Worm (Caenorhabditis elegans) whole organism, early embryonic: ENCODE data around the gene ncap-1.

Experiments used
- B0310.2 ChIP-seq: sonication (generic microtip); optimal IDR thresholded peaks from 2 replicates; lab custom pipeline; 2016; ENCODE audit warnings: mild to moderate bottlenecking, missing genetic modification characterization, missing compliant biosample characterization
- F13C5.2 ChIP-seq: sonication (generic microtip); optimal IDR thresholded peaks from 2 replicates; lab custom pipeline; 2017; ENCODE audit warnings: mild to moderate bottlenecking, missing genetic modification characterization, inconsistent platforms, missing compliant biosample characterization
- aly-1 ChIP-seq: sonication (generic microtip); optimal IDR thresholded peaks from 2 replicates; lab custom pipeline; 2016; ENCODE audit warnings: missing genetic modification characterization, missing compliant biosample characterization
- ama-1 ChIP-seq: fragments of 150-350 bp; optimal IDR thresholded peaks from 2 replicates; lab custom pipeline; 2014
- ceh-13 ChIP-seq: fragments of 200-800 bp; sonication (Bioruptor generic); optimal IDR thresholded peaks from 2 replicates; lab custom pipeline; 2018; ENCODE audit warnings: mild to moderate bottlenecking, missing genetic modification characterization, missing compliant biosample characterization
- ceh-36 ChIP-seq: sonication (generic microtip); optimal IDR thresholded peaks from 2 replicates; lab custom pipeline; 2016; ENCODE audit warnings: missing genetic modification characterization, inconsistent platforms, missing compliant biosample characterization
- flt-1 ChIP-seq: fragments of 200-800 bp; sonication (Bioruptor generic); IDR thresholded peaks from 2 replicates; pipeline ENCODE4 v1.3.6; 2022; ENCODE audit warnings: missing genetic modification characterization, missing compliant biosample characterization
- hmbx-1 ChIP-seq: sonication (generic microtip); optimal IDR thresholded peaks from 2 replicates; lab custom pipeline; 2016; ENCODE audit warnings: mild to moderate bottlenecking, missing genetic modification characterization, missing compliant biosample characterization
- hmg-4 ChIP-seq: fragments of 200-800 bp; sonication (Bioruptor generic); optimal IDR thresholded peaks from 2 replicates; lab custom pipeline; 2018; ENCODE audit warnings: mild to moderate bottlenecking, missing genetic modification characterization, missing compliant biosample characterization
- hnd-1 ChIP-seq: sonication (generic microtip); optimal IDR thresholded peaks from 2 replicates; lab custom pipeline; 2016; ENCODE audit warnings: missing genetic modification characterization, missing compliant biosample characterization
- pes-1 ChIP-seq: fragments of 200-800 bp; sonication (Bioruptor generic); IDR thresholded peaks from 2 replicates; pipeline ENCODE4 v1.3.6; 2022; ENCODE audit warnings: missing genetic modification reagents, missing genetic modification characterization, missing compliant biosample characterization
- sea-1 ChIP-seq: fragments of 200-800 bp; sonication (Bioruptor generic); conservative IDR thresholded peaks from 2 replicates; pipeline ENCODE4 v1.3.6; 2022; ENCODE audit warnings: missing genetic modification characterization, missing compliant biosample characterization
- tbx-11 ChIP-seq: fragments of 200-800 bp; sonication (Bioruptor generic); IDR thresholded peaks from 2 replicates; pipeline ENCODE4 v1.3.6; 2022; ENCODE audit warnings: missing genetic modification characterization, missing compliant biosample characterization
- tbx-37 ChIP-seq: fragments of 200-800 bp; sonication (Bioruptor generic); conservative IDR thresholded peaks from 2 replicates; pipeline ENCODE4 v1.3.6; 2022; ENCODE audit warnings: missing genetic modification reagents, missing genetic modification characterization, missing compliant biosample characterization

- TF ChIP-seq ama-1 (lab: Kevin White, UChicago) (no peak), flt-1 (GFP tag; lab: Robert Waterston, UW) (no peak), sea-1 (no peak), hmbx-1 (tag; lab: Kevin White, UChicago) (no peak), tbx-11 (no peak), ceh-13 (GFP tag; lab: Kevin White, UChicago) (no peak), pes-1 (no peak), hnd-1 (tag; lab: Kevin White, UChicago) (no peak), B0310.2 (tag; lab: Kevin White, UChicago) (no peak), hmg-4 (GFP tag; lab: Kevin White, UChicago) (no peak), aly-1 (tag; lab: Kevin White, UChicago) (no peak), ceh-36 (tag; lab: Kevin White, UChicago) (no peak), tbx-37 (no peak), F13C5.2 (tag; lab: Kevin White, UChicago) (no peak)
Measured at ce11 chrII:2864229-2864628, 54.9 kb downstream of the ncap-1 start, which contains the start of gene Y110A2AL.5.
